Fruit fly (Drosophila melanogaster) whole organism, prepupa: Measurements from ENCODE around the gene CG6094.
A peak's percentile ranks its signal among the peaks of the same experiment; 100 is the strongest.

Source experiments
- CG10669 ChIP-seq: fragments of 200-800 bp; sonication (Bioruptor generic); optimal IDR thresholded peaks from 3 replicates; lab custom pipeline; 2018; ENCODE audit warnings: missing biosample characterization, mild to moderate bottlenecking, missing genetic modification characterization, moderate library complexity
- CG11294 ChIP-seq: fragments of 200-800 bp; sonication (Bioruptor generic); IDR thresholded peaks from 2 replicates; pipeline ENCODE4 v1.3.6; 2022; ENCODE audit warnings: missing biosample characterization, missing genetic modification characterization
- CG11762 ChIP-seq: fragments of 200-800 bp; sonication (Bioruptor generic); optimal IDR thresholded peaks from 3 replicates; lab custom pipeline; 2016; ENCODE audit warnings: missing biosample characterization, missing genetic modification characterization; ENCODE audit not compliant: insufficient read depth
- CG11902 ChIP-seq: fragments of 200-800 bp; sonication (Bioruptor generic); optimal IDR thresholded peaks from 3 replicates; lab custom pipeline; 2016; ENCODE audit warnings: missing biosample characterization, missing genetic modification characterization
- CG15336 ChIP-seq: fragments of 200-800 bp; sonication (Bioruptor generic); IDR thresholded peaks from 2 replicates; pipeline ENCODE4 v1.3.6; 2022; ENCODE audit warnings: missing biosample characterization, missing genetic modification characterization
- CG3032 ChIP-seq: fragments of 200-800 bp; optimal IDR thresholded peaks from 2 replicates; lab custom pipeline; 2019; ENCODE audit warnings: missing biosample characterization, mild to moderate bottlenecking, missing genetic modification characterization, moderate library complexity
- CG31627 ChIP-seq: fragments of 200-800 bp; sonication (Bioruptor generic); optimal IDR thresholded peaks from 3 replicates; lab custom pipeline; 2016; ENCODE audit warnings: missing biosample characterization, missing genetic modification characterization
- CG32006 ChIP-seq: fragments of 200-800 bp; sonication (Bioruptor generic); optimal IDR thresholded peaks from 3 replicates; lab custom pipeline; 2017; ENCODE audit warnings: missing biosample characterization, mild to moderate bottlenecking, missing genetic modification characterization
- CG34406 ChIP-seq: fragments of 200-800 bp; sonication (Bioruptor generic); optimal IDR thresholded peaks from 3 replicates; lab custom pipeline; 2016; ENCODE audit warnings: missing biosample characterization, missing genetic modification characterization
- CG4318 ChIP-seq: fragments of 200-800 bp; sonication (Bioruptor generic); optimal IDR thresholded peaks from 3 replicates; lab custom pipeline; 2017; ENCODE audit warnings: missing biosample characterization, mild to moderate bottlenecking, missing genetic modification characterization
- CG6276 ChIP-seq: fragments of 200-800 bp; sonication (Bioruptor generic); optimal IDR thresholded peaks from 2 replicates; lab custom pipeline; 2017; ENCODE audit warnings: missing biosample characterization, mild to moderate bottlenecking, missing genetic modification characterization
- CG7368 ChIP-seq: fragments of 200-800 bp; sonication (Bioruptor generic); optimal IDR thresholded peaks from 3 replicates; lab custom pipeline; 2016; ENCODE audit warnings: missing biosample characterization, missing genetic modification characterization
- CG8119 ChIP-seq: fragments of 200-800 bp; sonication (Bioruptor generic); IDR thresholded peaks from 3 replicates; pipeline ENCODE4 v1.3.6; 2022; ENCODE audit warnings: missing biosample characterization, missing genetic modification characterization
- CG8319 ChIP-seq: fragments of 200-800 bp; sonication (Bioruptor generic); optimal IDR thresholded peaks from 3 replicates; lab custom pipeline; 2016; ENCODE audit warnings: missing biosample characterization, missing genetic modification characterization
- CG9139 ChIP-seq: fragments of 200-800 bp; sonication (Bioruptor generic); optimal IDR thresholded peaks from 3 replicates; lab custom pipeline; 2017; ENCODE audit warnings: missing biosample characterization, mild to moderate bottlenecking, missing genetic modification characterization
- Eip75B ChIP-seq: fragments of 200-800 bp; sonication (Bioruptor generic); optimal IDR thresholded peaks from 3 replicates; lab custom pipeline; 2016; ENCODE audit warnings: missing biosample characterization, missing genetic modification characterization
- Eip78C ChIP-seq: fragments of 200-800 bp; sonication (Bioruptor generic); peaks from one replicate; lab custom pipeline; 2016; ENCODE audit warnings: missing biosample characterization, missing genetic modification characterization
- Eip93F ChIP-seq: fragments of 200-800 bp; sonication (Bioruptor generic); optimal IDR thresholded peaks from 2 replicates; lab custom pipeline; 2016; ENCODE audit warnings: missing biosample characterization, mild to moderate bottlenecking, missing genetic modification characterization
- Ets21C ChIP-seq: fragments of 200-800 bp; sonication (Bioruptor generic); optimal IDR thresholded peaks from 3 replicates; lab custom pipeline; 2016; ENCODE audit warnings: missing biosample characterization, missing genetic modification characterization
- Ets96B ChIP-seq: fragments of 200-800 bp; optimal IDR thresholded peaks from 2 replicates; lab custom pipeline; 2019; ENCODE audit warnings: missing biosample characterization, mild to moderate bottlenecking, missing genetic modification characterization, moderate library complexity
- Hr38 ChIP-seq: sonication (Bioruptor generic); optimal IDR thresholded peaks from 2 replicates; lab custom pipeline; 2016; ENCODE audit warnings: missing biosample characterization, missing genetic modification characterization
- Hr4 ChIP-seq: fragments of 200-800 bp; sonication (Bioruptor generic); optimal IDR thresholded peaks from 3 replicates; lab custom pipeline; 2016; ENCODE audit warnings: missing biosample characterization, missing genetic modification characterization
- Smox ChIP-seq: fragments of 200-800 bp; sonication (Bioruptor generic); optimal IDR thresholded peaks from 3 replicates; lab custom pipeline; 2016; ENCODE audit warnings: missing biosample characterization, missing genetic modification characterization
- Sox14 ChIP-seq: fragments of 200-800 bp; sonication (Bioruptor generic); optimal IDR thresholded peaks from 3 replicates; lab custom pipeline; 2016; ENCODE audit warnings: missing biosample characterization, missing genetic modification characterization
- Sox15 ChIP-seq: fragments of 200-800 bp; sonication (Bioruptor generic); optimal IDR thresholded peaks from 3 replicates; lab custom pipeline; 2016; ENCODE audit warnings: missing biosample characterization, missing genetic modification characterization
- acj6 ChIP-seq: fragments of 200-800 bp; sonication (Bioruptor generic); optimal IDR thresholded peaks from 3 replicates; lab custom pipeline; 2016; ENCODE audit warnings: missing biosample characterization, missing genetic modification characterization
- dac ChIP-seq: fragments of 200-800 bp; sonication (Bioruptor generic); optimal IDR thresholded peaks from 2 replicates; lab custom pipeline; 2017; ENCODE audit warnings: missing biosample characterization, mild to moderate bottlenecking, missing genetic modification characterization
- eg ChIP-seq: fragments of 200-800 bp; sonication (Bioruptor generic); IDR thresholded peaks from 3 replicates; pipeline ENCODE4 v1.3.6; 2022; ENCODE audit warnings: missing biosample characterization, missing genetic modification characterization
- esn ChIP-seq: fragments of 200-800 bp; sonication (Bioruptor generic); optimal IDR thresholded peaks from 2 replicates; lab custom pipeline; 2016; ENCODE audit warnings: missing biosample characterization, mild to moderate bottlenecking, missing genetic modification characterization, moderate library complexity
- fd59A ChIP-seq: fragments of 200-800 bp; sonication (Bioruptor generic); optimal IDR thresholded peaks from 2 replicates; lab custom pipeline; 2017; ENCODE audit warnings: missing biosample characterization, mild to moderate bottlenecking, missing genetic modification characterization, missing genetic modification reagents
- fkh ChIP-seq: fragments of 200-800 bp; sonication (Bioruptor generic); optimal IDR thresholded peaks from 3 replicates; lab custom pipeline; 2017; ENCODE audit warnings: missing biosample characterization, mild to moderate bottlenecking, missing genetic modification characterization, moderate library complexity
- lz ChIP-seq: fragments of 200-800 bp; sonication (Bioruptor generic); optimal IDR thresholded peaks from 3 replicates; lab custom pipeline; 2016; ENCODE audit warnings: missing biosample characterization, missing genetic modification characterization
- net ChIP-seq: fragments of 200-800 bp; sonication (Bioruptor generic); optimal IDR thresholded peaks from 3 replicates; lab custom pipeline; 2016; ENCODE audit warnings: missing biosample characterization, missing genetic modification characterization
- salr ChIP-seq, 2 experiments: fragments of 200-800 bp; sonication (Bioruptor generic); optimal IDR thresholded peaks; 3 replicates each; lab custom pipeline; 2016 to 2018; ENCODE audit warnings: missing biosample characterization in 2 of 2, missing genetic modification characterization in 2 of 2, mild to moderate bottlenecking in 1 of 2
- spab ChIP-seq: fragments of 200-800 bp; sonication (Bioruptor generic); optimal IDR thresholded peaks from 2 replicates; lab custom pipeline; 2017; ENCODE audit warnings: missing biosample characterization, mild to moderate bottlenecking, missing genetic modification characterization, missing genetic modification reagents
- svp ChIP-seq: fragments of 200-800 bp; sonication (Bioruptor generic); peaks from one replicate; lab custom pipeline; 2016; ENCODE audit warnings: missing biosample characterization, missing genetic modification characterization
- topi ChIP-seq: fragments of 200-800 bp; sonication (Bioruptor generic); optimal IDR thresholded peaks from 3 replicates; lab custom pipeline; 2016; ENCODE audit warnings: missing biosample characterization, missing genetic modification characterization
- vri ChIP-seq: fragments of 200-800 bp; sonication (Bioruptor generic); optimal IDR thresholded peaks from 3 replicates; lab custom pipeline; 2016; ENCODE audit warnings: missing biosample characterization, mild to moderate bottlenecking, missing genetic modification characterization

The CG6094 gene

DNA sequence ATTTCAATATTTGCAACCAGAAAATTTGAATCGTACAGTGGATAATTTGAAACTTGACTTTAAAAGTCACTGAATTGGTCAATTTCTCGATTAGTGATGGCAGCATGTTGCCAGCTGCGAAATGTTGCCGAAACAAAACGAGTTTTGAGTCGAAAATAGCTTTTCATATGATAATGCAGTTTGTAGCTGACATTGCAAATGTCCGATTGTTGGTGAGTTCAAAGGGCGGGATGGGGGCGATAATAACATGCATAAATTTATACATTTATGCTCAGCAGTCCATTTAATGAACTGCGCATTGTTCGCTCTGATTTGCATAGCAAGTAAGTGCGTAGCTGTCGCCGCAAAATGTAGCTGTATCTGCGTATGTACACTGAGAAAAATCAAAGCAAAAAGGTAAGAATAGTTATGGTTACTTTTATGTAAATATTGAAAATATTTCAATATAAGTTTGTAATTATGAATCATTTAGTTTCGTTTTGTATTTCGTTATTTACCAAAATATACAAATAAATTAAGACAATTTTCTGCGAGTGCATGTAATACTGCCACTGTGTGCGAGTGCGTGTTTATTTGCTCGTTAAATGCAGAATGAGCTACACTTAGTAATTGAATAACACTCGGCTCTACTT lies 20.2 kb downstream of the CG6094 start, which contains the start of gene Lip4 (continued):
- TF ChIP-seq Smox, result peak; percentile 56
- TF ChIP-seq net (GFP tag; lab: Kevin White, UChicago), result peak; percentile 65
- peak; percentile 42 for TF ChIP-seq fkh
- peak; percentile 65 for TF ChIP-seq esn
- peak; percentile 17 for TF ChIP-seq Ets21C (GFP tag; lab: Kevin White, UChicago)
- peak; percentile 43 for TF ChIP-seq lz (GFP tag; lab: Kevin White, UChicago)
- peak; percentile 64 for TF ChIP-seq Eip75B
- peak; percentile 85 for TF ChIP-seq eg (GFP tag; lab: Robert Waterston, UW)
- peak; percentile 72 for TF ChIP-seq CG32006 (GFP tag; lab: Kevin White, UChicago)
- peak; percentile 77 for TF ChIP-seq Hr4 (GFP tag; lab: Kevin White, UChicago)
- peak; percentile 49 for TF ChIP-seq CG11762
- TF ChIP-seq Eip78C, result peak; percentile 90
- TF ChIP-seq CG15336 (GFP tag; lab: Robert Waterston, UW), result peak; percentile 80
- TF ChIP-seq Sox15 (GFP tag; lab: Kevin White, UChicago), result peak; percentile 40
- peak; percentile 87; the same call in 2 of the 3 replicates for TF ChIP-seq CG8119 (GFP tag; lab: Robert Waterston, UW)
- TF ChIP-seq acj6 (GFP tag; lab: Kevin White, UChicago), result peak; percentile 68
- TF ChIP-seq Ets96B (tag; lab: Kevin White, UChicago), result peak; percentile 75
- TF ChIP-seq CG8319 (GFP tag; lab: Kevin White, UChicago), result peak; percentile 61
- no peak for TF ChIP-seq CG9139
- TF ChIP-seq CG10669 (GFP tag; lab: Kevin White, UChicago), result peak; percentile 69
- peak; percentile 56 for TF ChIP-seq CG6276 (GFP tag; lab: Kevin White, UChicago)
- TF ChIP-seq Eip93F (GFP tag; lab: Kevin White, UChicago), result no peak
- no peak for TF ChIP-seq Hr38
- TF ChIP-seq dac (GFP tag; lab: Kevin White, UChicago), result peak; percentile 16
- peak; percentile 63 for TF ChIP-seq spab (GFP tag; lab: Kevin White, UChicago)
- no peak for TF ChIP-seq CG3032 (tag; lab: Kevin White, UChicago)
- peak; percentile 84 for TF ChIP-seq svp
- peak; percentile 46 for TF ChIP-seq Sox14 (GFP tag; lab: Kevin White, UChicago)
- peak; percentile 54 for TF ChIP-seq CG31627 (GFP tag; lab: Kevin White, UChicago)
- TF ChIP-seq salr (GFP tag; optimal IDR thresholded peaks at IDR 0.05; lab: Kevin White, UChicago), result peak in 1 of 2 experiments; percentile 35
- TF ChIP-seq CG11294 (GFP tag; lab: Robert Waterston, UW), result no peak; the same call in 1 of the 2 replicates
- peak; percentile 38 for TF ChIP-seq CG11902 (GFP tag; lab: Kevin White, UChicago)
- peak; percentile 62 for TF ChIP-seq CG7368
- TF ChIP-seq fd59A (GFP tag; lab: Kevin White, UChicago), result peak; percentile 54
- peak; percentile 10 for TF ChIP-seq CG4318 (GFP tag; lab: Kevin White, UChicago)
- TF ChIP-seq CG34406 (GFP tag; lab: Kevin White, UChicago), result peak; percentile 65
- TF ChIP-seq topi (GFP tag; lab: Kevin White, UChicago), result peak; percentile 50

DNA sequence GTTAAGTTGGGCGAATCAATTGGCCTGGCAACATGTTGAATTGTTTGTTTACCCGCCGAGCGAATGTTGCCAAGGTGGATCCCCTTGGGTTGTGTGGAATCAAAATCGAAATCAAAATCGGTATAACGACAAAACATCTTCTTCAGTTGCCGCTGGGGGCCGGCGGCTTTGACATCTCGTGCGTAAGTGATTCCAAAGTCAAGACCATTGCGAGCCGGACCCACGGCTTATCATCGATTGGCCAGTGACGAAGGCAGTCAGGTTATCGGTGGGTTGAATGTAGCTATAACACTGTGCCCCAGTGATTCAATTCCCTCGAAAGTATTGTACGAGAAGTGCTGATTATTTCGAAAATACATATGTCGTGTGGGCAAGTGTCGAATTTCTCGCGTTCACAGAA lies 22.1 kb downstream of the CG6094 start:
- TF ChIP-seq svp, result peak; percentile 99
- TF ChIP-seq topi (GFP tag; lab: Kevin White, UChicago), result no peak

DNA sequence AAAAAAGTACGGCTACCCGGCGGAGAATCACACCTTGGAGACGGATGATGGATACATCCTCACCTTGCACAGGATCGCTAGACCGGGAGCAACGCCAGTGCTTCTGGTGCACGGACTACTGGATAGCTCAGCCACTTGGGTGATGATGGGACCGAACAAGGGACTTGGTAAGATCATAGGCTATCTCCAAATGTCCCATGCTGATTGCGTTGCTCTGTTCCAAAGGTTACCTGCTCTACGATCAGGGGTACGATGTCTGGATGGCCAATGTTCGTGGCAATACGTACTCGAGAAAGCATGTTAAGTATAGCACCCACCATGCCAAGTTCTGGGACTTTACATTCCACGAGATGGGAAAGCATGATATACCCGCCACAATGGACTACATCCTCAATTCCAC lies 23.2 kb downstream of the CG6094 start:
- TF ChIP-seq vri (GFP tag; lab: Kevin White, UChicago) (no peak), svp (peak; percentile 93)
